Fruit fly (Drosophila melanogaster) whole organism, larva: ENCODE measurements around the gene Ccp84Ac.

Experiments
- noc ChIP-seq: fragments of 200-800 bp; sonication (Bioruptor generic); optimal IDR thresholded peaks from 3 replicates; lab custom pipeline; 2019; ENCODE audit warnings: missing biosample characterization, mild to moderate bottlenecking, missing genetic modification characterization, moderate library complexity

Ccp84Ac gene

DNA sequence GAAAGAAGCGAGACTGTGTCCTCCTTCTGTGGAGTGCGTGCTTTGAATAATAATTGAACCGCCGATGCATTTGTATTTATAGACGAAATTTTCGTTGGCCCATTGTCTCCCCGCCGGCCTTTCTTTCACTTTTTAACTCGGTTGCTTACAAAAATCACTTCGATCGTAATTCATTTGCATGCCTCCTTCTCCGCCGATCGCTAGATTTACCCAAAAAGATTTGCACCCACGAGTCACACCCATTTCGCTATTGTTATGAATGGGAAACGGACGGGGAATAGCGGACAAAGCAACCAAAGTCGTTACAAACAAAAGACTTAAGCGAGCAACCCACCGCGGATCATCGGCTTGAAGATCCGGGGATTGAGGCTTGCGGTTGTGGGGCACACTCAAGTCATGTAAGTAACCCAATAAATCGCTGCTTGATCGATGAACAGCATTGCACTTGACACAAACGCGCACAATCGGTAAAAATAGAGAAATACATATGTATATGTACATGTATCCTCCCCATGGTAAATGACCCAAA, at the start of gene Ccp84Ac:
Ccp84Ac (minus strand) TSS at position 51 of the 529 bp plus-strand sequence.
- no peak for TF ChIP-seq noc (tag; lab: Kevin White, UChicago)

- no peak for TF ChIP-seq noc (tag; lab: Kevin White, UChicago)
These were observed 48.0 kb upstream of the Ccp84Ac start, which contains the start of gene zen2 for dm6 chr3R:6744036-6744435. Gene zen2 (minus strand): TSS chr3R:6744136.

dm6 chr3R:6741983-6742382, 45.9 kb upstream of the Ccp84Ac start, which contains the start of gene pb:
Gene pb (minus strand): TSS chr3R:6742063.
- TF ChIP-seq noc (tag; lab: Kevin White, UChicago): no peak

dm6 chr3R:6741400-6741959, 45.4 kb upstream of the Ccp84Ac start:
- TF ChIP-seq noc (tag; lab: Kevin White, UChicago): no peak

DNA sequence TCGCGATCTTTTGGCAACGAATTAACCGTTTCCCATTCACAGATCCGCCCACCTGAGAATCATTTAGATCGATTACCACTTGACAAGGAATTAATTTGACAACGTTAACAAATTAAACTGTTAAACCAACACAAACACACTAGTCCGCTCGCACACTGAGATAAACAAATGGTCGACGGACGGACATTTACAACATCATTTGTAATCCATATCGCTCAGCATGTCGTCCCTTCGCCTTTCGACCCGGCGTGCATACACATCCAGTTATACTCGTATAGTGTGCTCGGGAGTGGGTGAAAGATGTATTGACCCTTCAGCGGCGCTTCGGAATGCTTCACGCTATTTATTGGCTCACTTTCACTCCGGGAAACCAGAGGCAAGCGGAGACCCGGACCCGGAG, 39.7 kb upstream of the Ccp84Ac start:
- TF ChIP-seq noc (tag; lab: Kevin White, UChicago): no peak

dm6 chr3R:6726119-6726518, 30.0 kb upstream of the Ccp84Ac start:
- TF ChIP-seq noc (tag; lab: Kevin White, UChicago): no peak

DNA sequence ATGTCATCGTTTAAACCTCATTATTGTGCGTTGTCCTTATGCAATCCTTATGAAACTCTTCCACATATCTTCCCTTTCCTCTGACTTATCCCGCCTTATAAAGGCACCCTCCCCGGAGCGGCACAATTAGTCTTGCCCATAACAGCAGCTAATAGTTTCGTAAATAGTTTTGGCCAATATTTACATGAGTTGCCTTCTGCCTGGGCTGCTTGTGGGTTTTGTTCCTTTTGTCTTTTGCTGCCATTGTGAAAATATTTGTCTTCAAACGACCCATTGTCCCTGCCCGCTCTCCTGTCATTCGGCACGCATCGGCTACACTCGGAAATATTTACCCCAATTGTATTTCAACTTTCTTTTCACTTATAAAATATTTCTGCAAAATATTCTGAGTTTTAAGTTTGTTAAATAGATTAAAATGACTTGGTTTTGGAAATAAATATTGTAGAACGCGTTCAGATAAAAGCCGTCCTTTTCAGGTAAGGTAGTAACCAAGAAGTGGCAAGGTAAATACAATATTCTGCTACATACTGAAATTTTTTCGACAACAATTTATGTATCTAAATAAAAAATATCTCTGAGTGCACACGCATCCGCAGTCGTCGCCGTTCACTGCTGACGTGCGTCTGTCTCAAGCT, 27.6 kb upstream of the Ccp84Ac start:
- no peak for TF ChIP-seq noc (tag; lab: Kevin White, UChicago)

- TF ChIP-seq noc (tag; lab: Kevin White, UChicago): no peak
These were observed 12.8 kb upstream of the Ccp84Ac start for dm6 chr3R:6708858-6709257.

DNA sequence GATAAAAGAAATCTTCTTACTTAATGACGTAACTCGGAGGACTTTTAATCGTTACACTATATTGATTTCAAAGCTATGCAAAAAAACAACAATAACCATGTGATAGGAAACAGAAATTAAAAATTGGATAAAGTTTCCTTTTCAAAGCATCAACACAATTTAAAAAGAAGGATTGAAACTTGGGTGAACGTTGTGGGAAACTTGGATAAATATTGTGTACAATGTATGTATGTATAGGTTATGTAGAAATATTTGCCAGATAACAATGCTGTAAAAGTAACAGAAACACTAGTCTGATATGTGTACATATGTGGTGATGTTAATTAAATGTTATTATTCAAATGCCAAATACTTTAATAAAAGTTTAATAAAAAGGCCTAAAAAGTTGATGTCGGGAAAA, 10.3 kb upstream of the Ccp84Ac start:
- TF ChIP-seq noc (tag; lab: Kevin White, UChicago): no peak

- no peak for TF ChIP-seq noc (tag; lab: Kevin White, UChicago)
These were observed 7.7 kb upstream of the Ccp84Ac start, which contains the start of gene Ccp84Aa for dm6 chr3R:6703784-6704183. Gene Ccp84Aa (plus strand): TSS chr3R:6704084.

DNA sequence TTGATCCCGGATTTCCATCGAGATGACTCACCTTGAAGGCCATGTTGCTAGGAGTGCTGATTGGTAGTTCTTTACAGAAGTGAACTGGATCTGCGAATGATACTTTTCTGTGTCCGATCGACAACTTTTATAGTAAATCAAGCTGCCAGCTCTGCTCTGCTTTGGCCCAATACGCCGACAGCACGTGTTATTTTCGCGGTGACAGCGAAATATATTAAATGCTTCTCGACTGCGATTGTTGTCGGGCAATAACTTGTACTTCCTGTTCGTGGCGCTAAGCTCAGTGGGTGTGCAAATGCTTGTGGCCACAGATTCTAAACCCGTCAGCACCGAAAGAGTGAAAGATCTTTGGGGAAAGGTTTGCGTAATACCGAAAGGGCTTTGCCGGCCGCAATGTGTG, 6.7 kb upstream of the Ccp84Ac start, which contains the start of gene Ccp84Ab:
Ccp84Ab (minus strand) TSS at position 101 of the 400 bp plus-strand sequence.
- no peak for TF ChIP-seq noc (tag; lab: Kevin White, UChicago)

DNA sequence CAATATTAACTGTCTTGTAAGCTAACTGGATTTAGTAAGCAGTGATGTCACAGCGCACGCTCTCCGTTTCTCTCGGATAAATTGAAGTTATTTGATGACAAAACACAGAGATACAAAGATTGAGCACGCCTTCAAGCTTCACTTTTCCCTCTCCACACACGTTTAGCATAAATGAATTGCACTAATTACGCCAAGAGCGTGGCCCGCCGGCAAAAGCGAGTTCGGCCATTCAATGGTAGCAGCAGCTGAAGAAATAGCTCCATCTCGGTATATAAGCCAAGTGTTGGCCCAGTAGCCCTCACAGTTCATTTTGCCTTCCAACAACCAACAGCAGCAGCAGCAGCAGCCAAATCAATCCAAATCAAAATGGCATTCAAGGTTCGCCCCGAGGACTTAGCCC, 3.6 kb downstream of the Ccp84Ac start, which contains the start of gene Ccp84Ad:
Ccp84Ad (plus strand) TSS at position 301 of the 400 bp plus-strand sequence.
- no peak for TF ChIP-seq noc (tag; lab: Kevin White, UChicago)

DNA sequence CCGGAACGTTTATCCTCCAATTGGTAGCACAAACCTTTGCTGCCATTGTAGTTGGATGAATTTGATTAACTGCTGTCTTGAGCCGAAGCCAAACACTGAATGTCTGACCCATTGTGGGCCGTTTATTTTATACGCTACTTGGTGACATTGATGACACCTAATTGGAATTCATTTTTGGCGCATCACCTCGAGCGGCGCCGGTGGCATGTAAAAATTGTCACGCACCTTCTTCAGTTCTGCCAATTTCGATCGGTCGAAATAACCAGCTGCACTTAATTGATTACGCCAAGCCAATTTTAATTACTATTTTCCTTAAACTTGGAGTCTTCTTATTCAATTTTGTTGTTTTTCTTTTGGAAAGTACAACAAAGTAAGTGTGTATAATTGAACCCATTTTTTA, 4.4 kb downstream of the Ccp84Ac start, which contains the start of gene Ccp84Ae:
Ccp84Ae (minus strand) TSS at position 101 of the 400 bp plus-strand sequence.
- no peak for TF ChIP-seq noc (tag; lab: Kevin White, UChicago)

DNA sequence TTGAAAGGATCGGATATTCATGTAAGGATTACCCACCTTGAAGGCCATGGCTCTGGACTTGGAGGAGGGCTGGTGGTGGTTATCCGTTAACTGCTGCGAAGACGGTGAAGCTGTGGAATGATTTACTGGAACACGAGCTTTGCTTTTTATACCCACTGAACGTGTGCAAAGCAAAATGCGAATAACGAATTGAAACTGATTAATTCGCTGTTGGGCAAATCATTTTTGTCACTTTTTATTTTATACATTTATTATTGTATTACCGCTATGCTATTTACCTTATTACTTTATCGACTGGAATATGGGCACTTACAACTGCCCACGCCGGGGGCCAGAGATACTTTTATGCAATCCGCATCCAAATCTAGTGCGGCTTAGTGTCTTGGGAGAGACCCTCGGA, 5.9 kb downstream of the Ccp84Ac start, which contains the start of gene Ccp84Af:
Ccp84Af (minus strand) TSS at position 101 of the 400 bp plus-strand sequence.
- no peak for TF ChIP-seq noc (tag; lab: Kevin White, UChicago)

- no peak for TF ChIP-seq noc (tag; lab: Kevin White, UChicago)
These were observed 7.9 kb downstream of the Ccp84Ac start for dm6 chr3R:6688160-6688559.

DNA sequence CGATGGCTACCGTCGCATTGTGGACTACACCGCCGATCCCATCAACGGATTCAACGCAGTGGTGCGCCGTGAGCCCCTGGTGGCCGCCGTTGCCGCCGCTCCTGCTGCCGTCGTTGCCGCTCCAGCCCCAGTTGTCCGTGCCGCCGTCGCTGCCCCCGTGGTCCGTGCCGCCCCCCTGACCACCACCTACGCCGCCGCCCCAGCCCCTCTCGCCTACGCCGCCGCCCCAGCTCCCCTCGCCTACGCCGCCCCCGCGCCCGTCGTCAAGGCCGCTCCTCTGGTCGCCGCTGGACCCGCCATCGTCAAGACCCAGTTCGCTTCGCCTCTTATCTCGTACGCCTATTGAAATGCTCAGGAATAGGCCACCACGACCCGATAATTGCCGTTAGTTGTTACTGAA, 8.9 kb downstream of the Ccp84Ac start:
- no peak for TF ChIP-seq noc (tag; lab: Kevin White, UChicago)
